Fruit fly (Drosophila melanogaster) whole organism, embryonic: ENCODE measurements around the gene Gr89a.

ENCODE experiments used
- Atf3 ChIP-seq: fragments of 200-800 bp; sonication (Bioruptor generic); optimal IDR thresholded peaks from 3 replicates; lab custom pipeline; 2016; ENCODE audit warnings: missing biosample characterization, missing genetic modification characterization
- Bdp1 ChIP-seq: fragments of 200-800 bp; sonication (Bioruptor generic); optimal IDR thresholded peaks from 3 replicates; lab custom pipeline; 2016; ENCODE audit warnings: missing biosample characterization, missing genetic modification characterization
- CG10274 ChIP-seq: fragments of 200-800 bp; sonication (Bioruptor generic); optimal IDR thresholded peaks from 3 replicates; lab custom pipeline; 2017; ENCODE audit warnings: missing biosample characterization, mild to moderate bottlenecking, missing genetic modification characterization
- CG10959 ChIP-seq: fragments of 200-800 bp; sonication (Bioruptor generic); IDR thresholded peaks from 2 replicates; pipeline ENCODE4 v1.3.6; 2022; ENCODE audit warnings: missing biosample characterization, missing genetic modification characterization
- CG11247 ChIP-seq: fragments of 200-800 bp; sonication (Bioruptor generic); IDR thresholded peaks from 2 replicates; pipeline ENCODE4 v1.3.6; 2022; ENCODE audit warnings: missing biosample characterization, missing genetic modification characterization
- CG11560 ChIP-seq: fragments of 200-800 bp; sonication (Bioruptor generic); IDR thresholded peaks from 3 replicates; pipeline ENCODE4 v1.3.6; 2022; ENCODE audit warnings: missing biosample characterization, missing genetic modification characterization
- CG12942 ChIP-seq: fragments of 200-800 bp; sonication (Bioruptor generic); optimal IDR thresholded peaks from 3 replicates; lab custom pipeline; 2016; ENCODE audit warnings: missing biosample characterization, missing genetic modification characterization
- CG13123 ChIP-seq: fragments of 200-800 bp; sonication (Bioruptor generic); optimal IDR thresholded peaks from 2 replicates; lab custom pipeline; 2016; ENCODE audit warnings: missing biosample characterization, missing genetic modification characterization
- CG14014 ChIP-seq: fragments of 200-800 bp; sonication (Bioruptor generic); IDR thresholded peaks from 2 replicates; pipeline ENCODE4 v1.3.6; 2022; ENCODE audit warnings: missing biosample characterization, missing genetic modification characterization
- CG14710 ChIP-seq: fragments of 200-800 bp; sonication (Bioruptor generic); optimal IDR thresholded peaks from 3 replicates; lab custom pipeline; 2019; ENCODE audit warnings: missing biosample characterization, mild to moderate bottlenecking, missing genetic modification characterization, moderate library complexity
- CG14860 ChIP-seq: fragments of 200-800 bp; sonication (Bioruptor generic); IDR thresholded peaks from 3 replicates; pipeline ENCODE4 v1.3.6; 2022; ENCODE audit warnings: missing biosample characterization, missing genetic modification characterization; ENCODE audit not compliant: partially characterized antibody
- CG1603 ChIP-seq: fragments of 200-800 bp; sonication (Bioruptor generic); optimal IDR thresholded peaks from 2 replicates; lab custom pipeline; 2019; ENCODE audit warnings: missing biosample characterization, mild to moderate bottlenecking, missing genetic modification characterization, moderate library complexity
- CG17912 ChIP-seq: fragments of 200-800 bp; sonication (Bioruptor generic); optimal IDR thresholded peaks from 2 replicates; lab custom pipeline; 2018; ENCODE audit warnings: missing biosample characterization, mild to moderate bottlenecking, missing genetic modification characterization
- CG18619 ChIP-seq: fragments of 200-800 bp; sonication (Bioruptor generic); optimal IDR thresholded peaks from 3 replicates; lab custom pipeline; 2017; ENCODE audit warnings: missing biosample characterization, mild to moderate bottlenecking, missing genetic modification characterization
- CG2875 ChIP-seq: fragments of 200-800 bp; sonication (Bioruptor generic); optimal IDR thresholded peaks from 2 replicates; lab custom pipeline; 2017; ENCODE audit warnings: missing biosample characterization, mild to moderate bottlenecking, missing genetic modification characterization, missing genetic modification reagents
- CG30431 ChIP-seq: fragments of 200-800 bp; sonication (Bioruptor generic); optimal IDR thresholded peaks from 2 replicates; lab custom pipeline; 2017; ENCODE audit warnings: missing biosample characterization, missing genetic modification characterization
- CG32772 ChIP-seq: fragments of 200-800 bp; sonication (Bioruptor generic); IDR thresholded peaks from 2 replicates; pipeline ENCODE4 v1.3.6; 2022; ENCODE audit warnings: missing biosample characterization, missing genetic modification characterization
- CG6813 ChIP-seq: fragments of 200-800 bp; sonication (Bioruptor generic); optimal IDR thresholded peaks from 2 replicates; lab custom pipeline; 2017; ENCODE audit warnings: missing biosample characterization, missing genetic modification characterization, mild to moderate bottlenecking, moderate library complexity, missing genetic modification reagents
- CG8765 ChIP-seq: fragments of 200-800 bp; sonication (Bioruptor generic); IDR thresholded peaks from 2 replicates; pipeline ENCODE4 v1.3.6; 2022; ENCODE audit warnings: missing biosample characterization, missing genetic modification characterization
- D ChIP-seq, 2 experiments: fragments of 200-800 bp in 1 of 2; fragments of >200 bp in 1 of 2; sonication (Bioruptor generic) in 1 of 2; optimal IDR thresholded peaks; 2 replicates in 1 of 2; 3 replicates in 1 of 2; lab custom pipeline; 2017; ENCODE audit warnings: mild to moderate bottlenecking in 1 of 2, missing biosample characterization in 1 of 2, missing genetic modification characterization in 1 of 2, missing genetic modification reagents in 1 of 2
- D19A ChIP-seq: fragments of 200-800 bp; optimal IDR thresholded peaks from 3 replicates; lab custom pipeline; 2019; ENCODE audit warnings: missing biosample characterization, mild to moderate bottlenecking, missing genetic modification characterization, moderate library complexity
- H2.0 ChIP-seq: fragments of 200-800 bp; sonication (Bioruptor generic); IDR thresholded peaks from 2 replicates; pipeline ENCODE4 v1.3.6; 2022; ENCODE audit warnings: missing biosample characterization, missing genetic modification characterization
- HLH3B ChIP-seq: fragments of 200-800 bp; sonication (Bioruptor generic); IDR thresholded peaks from 2 replicates; pipeline ENCODE4 v1.3.6; 2022; ENCODE audit warnings: missing biosample characterization, missing genetic modification characterization
- Hsf ChIP-seq: fragments of 200-800 bp; sonication (Bioruptor generic); optimal IDR thresholded peaks from 3 replicates; lab custom pipeline; 2016; ENCODE audit warnings: missing biosample characterization, missing genetic modification characterization
- Kr ChIP-seq: fragments of 200-800 bp; sonication (Bioruptor generic); optimal IDR thresholded peaks from 2 replicates; lab custom pipeline; 2017; ENCODE audit warnings: missing biosample characterization, mild to moderate bottlenecking, missing genetic modification characterization
- Mad ChIP-seq: fragments of 200-800 bp; sonication (Bioruptor generic); optimal IDR thresholded peaks from 2 replicates; lab custom pipeline; 2016; ENCODE audit warnings: missing biosample characterization, missing genetic modification characterization
- Meics ChIP-seq: fragments of 200-800 bp; sonication (Bioruptor generic); optimal IDR thresholded peaks from 2 replicates; lab custom pipeline; 2017; ENCODE audit warnings: missing biosample characterization, mild to moderate bottlenecking, missing genetic modification characterization
- Mrtf ChIP-seq: fragments of 200-800 bp; sonication (Bioruptor generic); IDR thresholded peaks from 3 replicates; pipeline ENCODE4 v1.3.6; 2022; ENCODE audit warnings: missing biosample characterization, missing genetic modification characterization
- Opbp ChIP-seq: fragments of 200-800 bp; sonication (Bioruptor generic); IDR thresholded peaks from 3 replicates; pipeline ENCODE4 v1.3.6; 2022; ENCODE audit warnings: missing biosample characterization, missing genetic modification characterization; ENCODE audit not compliant: partially characterized antibody
- chif ChIP-seq, 2 experiments: fragments of 200-800 bp; sonication (Bioruptor generic); optimal IDR thresholded peaks; 3 replicates each; lab custom pipeline; 2016; ENCODE audit warnings: missing biosample characterization in 2 of 2, missing genetic modification characterization in 2 of 2
- cwo ChIP-seq: fragments of 200-800 bp; sonication (Bioruptor generic); optimal IDR thresholded peaks from 3 replicates; lab custom pipeline; 2017; ENCODE audit warnings: missing biosample characterization, missing genetic modification characterization, mild to moderate bottlenecking, moderate library complexity, missing genetic modification reagents
- dimm ChIP-seq: fragments of 200-800 bp; sonication (Bioruptor generic); IDR thresholded peaks from 2 replicates; pipeline ENCODE4 v1.3.6; 2022; ENCODE audit warnings: missing biosample characterization, missing genetic modification characterization
- ems ChIP-seq: fragments of 200-800 bp; sonication (Bioruptor generic); optimal IDR thresholded peaks from 3 replicates; lab custom pipeline; 2016; ENCODE audit warnings: missing biosample characterization, missing genetic modification characterization
- fu2 ChIP-seq: fragments of 200-800 bp; sonication (Bioruptor generic); optimal IDR thresholded peaks from 2 replicates; lab custom pipeline; 2016; ENCODE audit warnings: missing biosample characterization, missing genetic modification characterization
- gro ChIP-seq: fragments of 200-800 bp; sonication (Bioruptor generic); optimal IDR thresholded peaks from 2 replicates; lab custom pipeline; 2016; ENCODE audit warnings: missing biosample characterization, missing genetic modification characterization
- hth ChIP-seq: fragments of >200 bp; optimal IDR thresholded peaks from 2 replicates; lab custom pipeline; 2017; ENCODE audit warnings: inconsistent platforms
- lab ChIP-seq: fragments of 200-800 bp; sonication (Bioruptor generic); optimal IDR thresholded peaks from 3 replicates; lab custom pipeline; 2017; ENCODE audit warnings: missing biosample characterization, missing genetic modification characterization, mild to moderate bottlenecking, moderate library complexity, missing genetic modification reagents
- lilli ChIP-seq: fragments of 200-800 bp; sonication (Bioruptor generic); optimal IDR thresholded peaks from 3 replicates; lab custom pipeline; 2016; ENCODE audit warnings: missing biosample characterization, missing genetic modification characterization
- nerfin-1 ChIP-seq: fragments of 200-800 bp; sonication (Bioruptor generic); optimal IDR thresholded peaks from 3 replicates; lab custom pipeline; 2019; ENCODE audit warnings: missing biosample characterization, mild to moderate bottlenecking, missing genetic modification characterization, moderate library complexity
- nmo ChIP-seq: fragments of 200-800 bp; sonication (Bioruptor generic); optimal IDR thresholded peaks from 2 replicates; lab custom pipeline; 2018; ENCODE audit warnings: missing biosample characterization, mild to moderate bottlenecking, missing genetic modification characterization, moderate library complexity
- p53 ChIP-seq: fragments of 200-800 bp; sonication (Bioruptor generic); optimal IDR thresholded peaks from 2 replicates; lab custom pipeline; 2016; ENCODE audit warnings: missing biosample characterization, missing genetic modification characterization
- pfk ChIP-seq: fragments of 200-800 bp; sonication (Bioruptor generic); optimal IDR thresholded peaks from 2 replicates; lab custom pipeline; 2018; ENCODE audit warnings: missing biosample characterization, mild to moderate bottlenecking, missing genetic modification characterization, moderate library complexity
- sens ChIP-seq: fragments of 200-800 bp; sonication (Bioruptor generic); peaks from one replicate; lab custom pipeline; 2016; ENCODE audit warnings: missing biosample characterization, missing genetic modification characterization
- shn ChIP-seq: fragments of 200-800 bp; sonication (Bioruptor generic); optimal IDR thresholded peaks from 3 replicates; lab custom pipeline; 2016; ENCODE audit warnings: missing biosample characterization, missing genetic modification characterization
- sim ChIP-seq: fragments of 200-800 bp; sonication (Bioruptor generic); IDR thresholded peaks from 2 replicates; pipeline ENCODE4 v1.3.6; 2022; ENCODE audit warnings: missing biosample characterization, missing genetic modification characterization
- slbo ChIP-seq: fragments of 200-800 bp; sonication (Bioruptor generic); IDR thresholded peaks from 2 replicates; pipeline ENCODE4 v1.3.6; 2022; ENCODE audit warnings: missing biosample characterization, missing genetic modification characterization
- so ChIP-seq: fragments of 200-800 bp; sonication (Bioruptor generic); IDR thresholded peaks from 3 replicates; pipeline ENCODE4 v1.3.6; 2022; ENCODE audit warnings: missing biosample characterization, missing genetic modification characterization
- sqz ChIP-seq: fragments of 200-800 bp; sonication (Bioruptor generic); optimal IDR thresholded peaks from 3 replicates; lab custom pipeline; 2018; ENCODE audit warnings: missing biosample characterization, mild to moderate bottlenecking, missing genetic modification characterization
- twi ChIP-seq: fragments of 200-800 bp; optimal IDR thresholded peaks from 2 replicates; lab custom pipeline; 2019; ENCODE audit warnings: missing biosample characterization, mild to moderate bottlenecking, missing genetic modification characterization, moderate library complexity
- zf30C ChIP-seq: fragments of 200-800 bp; sonication (Bioruptor generic); optimal IDR thresholded peaks from 3 replicates; lab custom pipeline; 2018; ENCODE audit warnings: missing biosample characterization, mild to moderate bottlenecking, missing genetic modification characterization
- zfh2 ChIP-seq: fragments of 200-800 bp; sonication (Bioruptor generic); optimal IDR thresholded peaks from 2 replicates; lab custom pipeline; 2016; ENCODE audit warnings: missing biosample characterization, missing genetic modification characterization

Gene Gr89a

DNA sequence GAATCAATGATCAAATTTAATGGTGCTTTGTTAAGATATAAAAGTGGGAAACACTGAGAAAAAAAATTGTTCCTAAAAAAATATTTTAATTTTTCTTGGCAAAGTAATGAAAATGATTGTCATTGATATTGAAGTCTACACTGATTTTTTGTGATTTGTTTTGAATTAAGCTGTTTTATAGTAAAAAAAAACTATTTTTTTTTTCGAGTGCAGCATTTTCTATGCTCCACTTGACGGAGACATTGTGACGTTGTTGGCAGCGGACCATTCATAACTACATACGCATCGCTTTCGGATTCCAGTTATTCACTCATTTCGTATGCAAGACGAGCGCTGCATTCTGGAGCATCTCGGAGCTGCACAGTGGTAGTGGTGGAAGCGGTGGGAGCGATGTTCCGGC is 25.4 kb upstream of the Gr89a start (continued):
- peak; percentile 78 for TF ChIP-seq nerfin-1 (tag; lab: Kevin White, UChicago)
- no peak for TF ChIP-seq CG6813 (GFP tag; lab: Kevin White, UChicago)
- TF ChIP-seq nmo, result peak; percentile 70
- peak; percentile 10 for TF ChIP-seq zf30C
- TF ChIP-seq zfh2 (GFP tag; lab: Kevin White, UChicago), result no peak
- peak; percentile 95 for TF ChIP-seq CG14710 (tag; lab: Kevin White, UChicago)
- TF ChIP-seq D19A (tag; lab: Kevin White, UChicago), result peak; percentile 89
- peak; percentile 27 to 48 for TF ChIP-seq chif (GFP tag; optimal IDR thresholded peaks at IDR 0.05; lab: Kevin White, UChicago)
- no peak for TF ChIP-seq CG18619
- TF ChIP-seq so (GFP tag; lab: Robert Waterston, UW), result peak; percentile 83
- TF ChIP-seq sens (GFP tag; lab: Kevin White, UChicago), result peak; percentile 98
- TF ChIP-seq shn (GFP tag; lab: Kevin White, UChicago), result no peak
- peak; percentile 51 for TF ChIP-seq ems
- TF ChIP-seq CG14014 (GFP tag; lab: Robert Waterston, UW), result peak; percentile 35; the same call in 1 of the 2 replicates
- no peak for TF ChIP-seq Opbp
- peak; percentile 93 for TF ChIP-seq HLH3B (GFP tag; lab: Robert Waterston, UW)
- TF ChIP-seq CG13123 (GFP tag; lab: Kevin White, UChicago), result no peak
- TF ChIP-seq D (optimal IDR thresholded peaks at IDR 0.05; lab: Kevin White, UChicago), result no peak
- TF ChIP-seq D (GFP tag; optimal IDR thresholded peaks at IDR 0.05; lab: Kevin White, UChicago), result peak; percentile 65
- TF ChIP-seq sqz (GFP tag; lab: Kevin White, UChicago), result peak; percentile 24
- TF ChIP-seq pfk (GFP tag; lab: Kevin White, UChicago), result no peak
- peak; percentile 14 for TF ChIP-seq Atf3 (GFP tag; lab: Kevin White, UChicago)
- TF ChIP-seq fu2 (GFP tag; lab: Kevin White, UChicago), result no peak
- TF ChIP-seq Mad (GFP tag; lab: Kevin White, UChicago), result no peak
- TF ChIP-seq gro, result no peak
- TF ChIP-seq Bdp1 (GFP tag; lab: Kevin White, UChicago), result no peak
- TF ChIP-seq CG12942 (GFP tag; lab: Kevin White, UChicago), result no peak
- TF ChIP-seq lilli, result no peak
- TF ChIP-seq CG17912 (GFP tag; lab: Kevin White, UChicago), result no peak
- peak; percentile 12 for TF ChIP-seq p53
- peak; percentile 64 for TF ChIP-seq H2.0 (GFP tag; lab: Robert Waterston, UW)
- peak; percentile 50 for TF ChIP-seq CG1603 (tag; lab: Kevin White, UChicago)
- TF ChIP-seq CG30431, result no peak
- no peak for TF ChIP-seq CG10274
- TF ChIP-seq CG11247 (GFP tag; lab: Robert Waterston, UW), result peak; percentile 11; the same call in 1 of the 2 replicates
- TF ChIP-seq Mrtf, result peak; percentile 55; the same call in 2 of the 3 replicates
- TF ChIP-seq twi (tag; lab: Kevin White, UChicago), result no peak
- peak; percentile 52 for TF ChIP-seq CG2875 (GFP tag; lab: Kevin White, UChicago)
- TF ChIP-seq CG8765 (GFP tag; lab: Robert Waterston, UW), result peak; percentile 14; the same call in 1 of the 2 replicates
- TF ChIP-seq CG14860, result no peak
- TF ChIP-seq sim (GFP tag; lab: Robert Waterston, UW), result peak; percentile 81
- TF ChIP-seq Meics, result no peak
- TF ChIP-seq lab, result peak; percentile 74
- TF ChIP-seq dimm (GFP tag; lab: Robert Waterston, UW), result peak; percentile 55; the same call in 1 of the 2 replicates
- peak; percentile 59 for TF ChIP-seq CG10959 (GFP tag; lab: Robert Waterston, UW)
- no peak for TF ChIP-seq slbo
- TF ChIP-seq cwo (GFP tag; lab: Kevin White, UChicago), result peak; percentile 17
- no peak for TF ChIP-seq Kr (GFP tag; lab: Kevin White, UChicago)
- peak; percentile 29 for TF ChIP-seq Hsf (GFP tag; lab: Kevin White, UChicago)
- no peak for TF ChIP-seq hth
- TF ChIP-seq CG32772 (GFP tag; lab: Robert Waterston, UW), result peak; percentile 76
- TF ChIP-seq CG11560, result 0 out of 3 replicates have a peak, but pooled peaks have one; percentile 19
